Fruit fly (Drosophila melanogaster) whole organism, embryonic: ENCODE measurements around the gene CG13258.
A peak's percentile ranks its signal among the peaks of the same experiment; 100 is the strongest.

Experiments
- Atf3 ChIP-seq: fragments of 200-800 bp; sonication (Bioruptor generic); optimal IDR thresholded peaks from 3 replicates; lab custom pipeline; 2016; ENCODE audit warnings: missing biosample characterization, missing genetic modification characterization
- Bteb2 ChIP-seq: fragments of 200-800 bp; sonication (Bioruptor generic); optimal IDR thresholded peaks from 2 replicates; lab custom pipeline; 2016; ENCODE audit warnings: missing biosample characterization, missing genetic modification characterization
- CG12071 ChIP-seq: fragments of 200-800 bp; sonication (Bioruptor generic); optimal IDR thresholded peaks from 3 replicates; lab custom pipeline; 2018; ENCODE audit warnings: missing biosample characterization, mild to moderate bottlenecking, missing genetic modification characterization
- CG13624 ChIP-seq: fragments of 200-800 bp; sonication (Bioruptor generic); optimal IDR thresholded peaks from 2 replicates; lab custom pipeline; 2016; ENCODE audit warnings: missing biosample characterization, missing genetic modification characterization
- CG13775 ChIP-seq: fragments of 200-800 bp; sonication (Bioruptor generic); optimal IDR thresholded peaks from 3 replicates; lab custom pipeline; 2017; ENCODE audit warnings: missing biosample characterization, mild to moderate bottlenecking, missing genetic modification characterization
- CG14014 ChIP-seq: fragments of 200-800 bp; sonication (Bioruptor generic); IDR thresholded peaks from 2 replicates; pipeline ENCODE4 v1.3.6; 2022; ENCODE audit warnings: missing biosample characterization, missing genetic modification characterization
- CG14965 ChIP-seq: fragments of 200-800 bp; sonication (Bioruptor generic); optimal IDR thresholded peaks from 2 replicates; lab custom pipeline; 2016; ENCODE audit warnings: missing biosample characterization, missing genetic modification characterization, borderline replicate concordance
- CG17385 ChIP-seq: fragments of 200-800 bp; sonication (Bioruptor generic); optimal IDR thresholded peaks from 3 replicates; lab custom pipeline; 2018; ENCODE audit warnings: missing biosample characterization, mild to moderate bottlenecking, missing genetic modification characterization
- CG17568 ChIP-seq: fragments of 200-800 bp; sonication (Bioruptor generic); optimal IDR thresholded peaks from 2 replicates; lab custom pipeline; 2018; ENCODE audit warnings: missing biosample characterization, mild to moderate bottlenecking, missing genetic modification characterization, moderate library complexity
- CG18476 ChIP-seq: fragments of 200-800 bp; sonication (Bioruptor generic); optimal IDR thresholded peaks from 2 replicates; lab custom pipeline; 2016; ENCODE audit warnings: missing biosample characterization, mild to moderate bottlenecking, missing genetic modification characterization
- CG2712 ChIP-seq: fragments of 200-800 bp; optimal IDR thresholded peaks from 3 replicates; lab custom pipeline; 2019; ENCODE audit warnings: missing biosample characterization, mild to moderate bottlenecking, missing genetic modification characterization, moderate library complexity
- CG2875 ChIP-seq: fragments of 200-800 bp; sonication (Bioruptor generic); optimal IDR thresholded peaks from 2 replicates; lab custom pipeline; 2017; ENCODE audit warnings: missing biosample characterization, mild to moderate bottlenecking, missing genetic modification characterization, missing genetic modification reagents
- CG30403 ChIP-seq: fragments of 200-800 bp; sonication (Bioruptor generic); optimal IDR thresholded peaks from 3 replicates; lab custom pipeline; 2016; ENCODE audit warnings: missing biosample characterization, missing genetic modification characterization
- CG4707 ChIP-seq: fragments of 200-800 bp; sonication (Bioruptor generic); optimal IDR thresholded peaks from 2 replicates; lab custom pipeline; 2018; ENCODE audit warnings: missing biosample characterization, mild to moderate bottlenecking, missing genetic modification characterization, moderate library complexity
- CG7745 ChIP-seq: fragments of 200-800 bp; sonication (Bioruptor generic); optimal IDR thresholded peaks from 2 replicates; lab custom pipeline; 2018; ENCODE audit warnings: missing biosample characterization, mild to moderate bottlenecking, missing genetic modification characterization, moderate library complexity
- CG7928 ChIP-seq: fragments of 200-800 bp; sonication (Bioruptor generic); optimal IDR thresholded peaks from 2 replicates; lab custom pipeline; 2017; ENCODE audit warnings: missing biosample characterization, mild to moderate bottlenecking, missing genetic modification characterization
- CG8388 ChIP-seq: fragments of 200-800 bp; sonication (Bioruptor generic); optimal IDR thresholded peaks from 2 replicates; lab custom pipeline; 2019; ENCODE audit warnings: missing biosample characterization, mild to moderate bottlenecking, missing genetic modification characterization, moderate library complexity
- CG8478 ChIP-seq: fragments of >200 bp; optimal IDR thresholded peaks from 2 replicates; lab custom pipeline; 2018
- CG9727 ChIP-seq: fragments of 200-800 bp; sonication (Bioruptor generic); optimal IDR thresholded peaks from 3 replicates; lab custom pipeline; 2017; ENCODE audit warnings: missing biosample characterization, mild to moderate bottlenecking, missing genetic modification characterization
- CG9876 ChIP-seq: fragments of 200-800 bp; sonication (Bioruptor generic); optimal IDR thresholded peaks from 2 replicates; lab custom pipeline; 2016; ENCODE audit warnings: missing biosample characterization, missing genetic modification characterization
- Doc2 ChIP-seq: fragments of 200-800 bp; sonication (Bioruptor generic); IDR thresholded peaks from 2 replicates; pipeline ENCODE4 v1.3.6; 2022; ENCODE audit warnings: missing biosample characterization, missing genetic modification characterization
- Fer1 ChIP-seq: fragments of 200-800 bp; sonication (Bioruptor generic); optimal IDR thresholded peaks from 2 replicates; lab custom pipeline; 2017; ENCODE audit warnings: missing biosample characterization, mild to moderate bottlenecking, missing genetic modification characterization
- HLH4C ChIP-seq: fragments of 200-800 bp; sonication (Bioruptor generic); IDR thresholded peaks from 3 replicates; pipeline ENCODE4 v1.3.6; 2022; ENCODE audit warnings: missing biosample characterization, missing genetic modification characterization; ENCODE audit not compliant: partially characterized antibody
- Lim3 ChIP-seq: fragments of 200-800 bp; sonication (Bioruptor generic); IDR thresholded peaks from 2 replicates; pipeline ENCODE4 v1.3.6; 2022; ENCODE audit warnings: missing biosample characterization, missing genetic modification characterization
- Med ChIP-seq: fragments of 200-800 bp; sonication (Bioruptor generic); peaks from one replicate; lab custom pipeline; 2016; ENCODE audit warnings: missing biosample characterization, missing genetic modification characterization, mild to moderate bottlenecking, inconsistent platforms, moderate library complexity
- Myb ChIP-seq: fragments of 200-800 bp; sonication (Bioruptor generic); optimal IDR thresholded peaks from 2 replicates; lab custom pipeline; 2016; ENCODE audit warnings: missing biosample characterization, missing genetic modification characterization
- Oli ChIP-seq: fragments of 200-800 bp; sonication (Bioruptor generic); optimal IDR thresholded peaks from 2 replicates; lab custom pipeline; 2018; ENCODE audit warnings: missing biosample characterization, mild to moderate bottlenecking, missing genetic modification characterization, moderate library complexity
- Ravus ChIP-seq: fragments of 200-800 bp; sonication (Bioruptor generic); IDR thresholded peaks from 2 replicates; pipeline ENCODE4 v1.3.6; 2022; ENCODE audit warnings: missing biosample characterization, missing genetic modification characterization
- Six4 ChIP-seq: fragments of 200-800 bp; sonication (Bioruptor generic); optimal IDR thresholded peaks from 2 replicates; lab custom pipeline; 2016; ENCODE audit warnings: missing biosample characterization, missing genetic modification characterization
- Usf ChIP-seq: fragments of 200-800 bp; sonication (Bioruptor generic); optimal IDR thresholded peaks from 2 replicates; lab custom pipeline; 2017; ENCODE audit warnings: missing genotype, missing biosample characterization, missing genetic modification characterization
- YL-1 ChIP-seq: fragments of 200-800 bp; sonication (Bioruptor generic); optimal IDR thresholded peaks from 3 replicates; lab custom pipeline; 2017; ENCODE audit warnings: missing biosample characterization, mild to moderate bottlenecking, missing genetic modification characterization
- chinmo ChIP-seq: fragments of 200-800 bp; sonication (Bioruptor generic); IDR thresholded peaks from 4 replicates; pipeline ENCODE4 v1.3.6; 2022; ENCODE audit warnings: missing biosample characterization, missing genetic modification characterization; ENCODE audit not compliant: partially characterized antibody
- crp ChIP-seq, 2 experiments: fragments of 200-800 bp; sonication (Bioruptor generic); optimal IDR thresholded peaks; 2 replicates in 1 of 2; 3 replicates in 1 of 2; lab custom pipeline; 2017; ENCODE audit warnings: missing biosample characterization in 2 of 2, missing genetic modification characterization in 2 of 2, mild to moderate bottlenecking in 1 of 2, moderate library complexity in 1 of 2
- dmrt11E ChIP-seq: fragments of 200-800 bp; sonication (Bioruptor generic); optimal IDR thresholded peaks from 3 replicates; lab custom pipeline; 2018; ENCODE audit warnings: missing biosample characterization, mild to moderate bottlenecking, missing genetic modification characterization, moderate library complexity
- dysf ChIP-seq: fragments of 200-800 bp; sonication (Bioruptor generic); IDR thresholded peaks from 3 replicates; pipeline ENCODE4 v1.3.6; 2022; ENCODE audit warnings: missing biosample characterization, missing genetic modification characterization
- exex ChIP-seq: fragments of 200-800 bp; sonication (Bioruptor generic); optimal IDR thresholded peaks from 4 replicates; lab custom pipeline; 2018; ENCODE audit warnings: missing biosample characterization, mild to moderate bottlenecking, missing genetic modification characterization, moderate library complexity
- gem ChIP-seq: fragments of 200-800 bp; sonication (Bioruptor generic); optimal IDR thresholded peaks from 2 replicates; lab custom pipeline; 2019; ENCODE audit warnings: missing biosample characterization, mild to moderate bottlenecking, missing genetic modification characterization, moderate library complexity
- kay ChIP-seq: fragments of 200-800 bp; sonication (Bioruptor generic); optimal IDR thresholded peaks from 2 replicates; lab custom pipeline; 2016; ENCODE audit warnings: missing biosample characterization, missing genetic modification characterization
- kni ChIP-seq: fragments of 200-800 bp; sonication (Bioruptor generic); optimal IDR thresholded peaks from 3 replicates; lab custom pipeline; 2017; ENCODE audit warnings: mild to moderate bottlenecking, missing biosample characterization, missing genetic modification reagents, missing genetic modification characterization
- lola ChIP-seq, 3 experiments: fragments of >200 bp in 2 of 3; fragments of 200-800 bp in 1 of 3; sonication (Bioruptor generic) in 1 of 3; optimal IDR thresholded peaks; 2 replicates each; lab custom pipeline; 2017 to 2019; ENCODE audit warnings: missing biosample characterization in 3 of 3, missing genetic modification characterization in 3 of 3, mild to moderate bottlenecking in 1 of 3, moderate library complexity in 1 of 3
- odd ChIP-seq: fragments of 200-800 bp; sonication (Bioruptor generic); optimal IDR thresholded peaks from 2 replicates; lab custom pipeline; 2017; ENCODE audit warnings: missing biosample characterization, mild to moderate bottlenecking, missing genetic modification characterization
- otp ChIP-seq: fragments of 200-800 bp; sonication (Bioruptor generic); IDR thresholded peaks from 3 replicates; pipeline ENCODE4, ENCODE4 v1.3.6; 2022; ENCODE audit warnings: missing biosample characterization, missing genetic modification characterization
- phol ChIP-seq: fragments of 200-800 bp; sonication (Bioruptor generic); optimal IDR thresholded peaks from 3 replicates; lab custom pipeline; 2018; ENCODE audit warnings: missing biosample characterization, mild to moderate bottlenecking, missing genetic modification characterization, moderate library complexity
- sc ChIP-seq, 3 experiments: fragments of >200 bp in 2 of 3; fragments of 200-800 bp in 1 of 3; sonication (Bioruptor generic) in 1 of 3; optimal IDR thresholded peaks; 2 replicates in 2 of 3; 3 replicates in 1 of 3; lab custom pipeline; 2017; ENCODE audit warnings: mild to moderate bottlenecking in 1 of 3, missing biosample characterization in 1 of 3, missing genetic modification characterization in 1 of 3, missing genetic modification reagents in 1 of 3
- sens ChIP-seq: fragments of 200-800 bp; sonication (Bioruptor generic); peaks from one replicate; lab custom pipeline; 2016; ENCODE audit warnings: missing biosample characterization, missing genetic modification characterization
- zen ChIP-seq: fragments of 200-800 bp; sonication (Bioruptor generic); optimal IDR thresholded peaks from 3 replicates; lab custom pipeline; 2018; ENCODE audit warnings: missing biosample characterization, mild to moderate bottlenecking, missing genetic modification characterization, moderate library complexity
- zfh2 ChIP-seq: fragments of 200-800 bp; sonication (Bioruptor generic); optimal IDR thresholded peaks from 2 replicates; lab custom pipeline; 2016; ENCODE audit warnings: missing biosample characterization, missing genetic modification characterization

CG13258 gene

DNA sequence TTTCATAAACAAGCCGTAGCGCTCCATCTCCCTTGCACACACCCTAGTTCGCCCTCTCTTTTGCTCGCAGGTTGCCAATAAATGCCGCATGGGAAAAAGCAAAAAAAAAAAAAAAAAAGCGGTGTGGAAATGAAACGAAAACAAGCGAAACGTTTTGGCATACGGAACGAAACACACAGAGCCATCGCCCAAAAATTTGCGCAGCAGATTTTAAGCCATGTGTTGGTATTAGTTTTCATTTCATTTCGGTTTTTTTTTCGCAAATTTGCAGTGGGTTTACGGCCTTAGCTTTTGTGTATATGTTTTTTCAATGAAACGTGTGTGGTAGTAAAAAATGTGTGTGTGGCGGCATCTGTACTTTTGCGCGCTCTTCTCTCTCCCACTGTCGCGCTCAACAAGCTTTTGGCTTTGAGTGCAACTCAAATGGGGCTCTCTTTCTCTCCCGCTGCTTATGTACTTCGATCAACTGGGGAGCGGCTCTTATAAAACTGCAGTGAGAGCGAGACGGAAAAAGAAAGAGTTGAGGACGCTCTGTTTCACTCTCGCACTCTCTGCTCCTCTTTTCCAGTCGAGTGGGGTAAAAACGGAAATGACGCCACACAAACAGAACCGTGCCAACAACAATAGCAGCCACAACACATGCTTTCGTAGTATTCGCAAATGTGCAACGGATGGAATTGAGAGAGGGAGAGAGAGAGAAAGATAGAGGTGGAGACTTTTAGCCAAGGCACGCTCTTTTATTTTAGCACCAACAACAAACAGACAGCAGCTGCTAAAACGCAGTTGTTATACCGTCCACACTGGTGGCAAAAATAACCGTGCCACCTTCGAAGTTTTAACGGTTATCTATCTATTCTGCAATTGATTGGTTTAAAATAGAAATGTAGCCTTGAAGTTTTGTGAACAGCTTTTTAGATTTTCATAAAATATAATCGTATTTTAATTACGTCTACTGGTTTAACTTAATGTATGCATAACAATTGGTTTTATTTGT lies 8.2 kb downstream of the CG13258 start (continued):
- TF ChIP-seq CG13775 (peak; percentile 61), lola (GFP tag; optimal IDR thresholded peaks at IDR 0.05; lab: Kevin White, UChicago) (no peak), CG18476 (GFP tag; lab: Kevin White, UChicago) (peak; percentile 25), CG2875 (GFP tag; lab: Kevin White, UChicago) (peak; percentile 4), Fer1 (peak; percentile 45), CG9876 (GFP tag; lab: Kevin White, UChicago) (peak; percentile 15), CG14014 (GFP tag; lab: Robert Waterston, UW) (no peak), CG8478 (lab: Kevin White, UChicago) (peak; percentile 74), Usf (GFP tag; lab: Kevin White, UChicago) (no peak), gem (tag; lab: Kevin White, UChicago) (peak; percentile 70), YL-1 (GFP tag; lab: Kevin White, UChicago) (no peak), Lim3 (GFP tag; lab: Robert Waterston, UW) (no peak), CG17568 (GFP tag; lab: Kevin White, UChicago) (no peak), Myb (GFP tag; lab: Kevin White, UChicago) (peak; percentile 3), CG9727 (GFP tag; lab: Kevin White, UChicago) (peak; percentile 45), CG8388 (GFP tag; lab: Kevin White, UChicago) (peak; percentile 54), crp (GFP tag; optimal IDR thresholded peaks at IDR 0.05; lab: Kevin White, UChicago) (peak in 1 of 2 experiments; percentile 56), CG30403 (peak; percentile 29), phol (tag; lab: Kevin White, UChicago) (peak; percentile 21), Bteb2 (GFP tag; lab: Kevin White, UChicago) (peak; percentile 37), CG13624 (GFP tag; lab: Kevin White, UChicago) (peak; percentile 76), Six4 (GFP tag; lab: Kevin White, UChicago) (no peak), CG7928 (GFP tag; lab: Kevin White, UChicago) (peak; percentile 25), chinmo (GFP tag; lab: Robert Waterston, UW) (no peak), Doc2 (GFP tag; lab: Robert Waterston, UW) (no peak), CG17385 (peak; percentile 27), Ravus (GFP tag; lab: Robert Waterston, UW) (no peak), CG2712 (tag; lab: Kevin White, UChicago) (peak; percentile 33), sens (GFP tag; lab: Kevin White, UChicago) (peak; percentile 94), kay (GFP tag; lab: Kevin White, UChicago) (no peak), CG4707 (GFP tag; lab: Kevin White, UChicago) (peak; percentile 58), sc (optimal IDR thresholded peaks at IDR 0.05; lab: Kevin White, UChicago) (no peak), sc (GFP tag; optimal IDR thresholded peaks at IDR 0.05; lab: Kevin White, UChicago) (no peak), HLH4C (GFP tag; lab: Robert Waterston, UW) (no peak), CG7745 (no peak), Atf3 (GFP tag; lab: Kevin White, UChicago) (no peak), kni (GFP tag; lab: Kevin White, UChicago) (peak; percentile 84), Med (peak; percentile 82), exex (peak; percentile 51), CG14965 (GFP tag; lab: Kevin White, UChicago) (no peak), odd (GFP tag; lab: Kevin White, UChicago) (peak; percentile 56), zen (tag; lab: Kevin White, UChicago) (no peak), Oli (tag; lab: Kevin White, UChicago) (peak; percentile 56), otp (GFP tag; lab: Robert Waterston, UW) (no peak), dysf (GFP tag; lab: Robert Waterston, UW) (no peak), CG12071 (GFP tag; lab: Kevin White, UChicago) (peak; percentile 66), zfh2 (GFP tag; lab: Kevin White, UChicago) (peak; percentile 56), dmrt11E (tag; lab: Kevin White, UChicago) (no peak)
